Fruit fly (Drosophila melanogaster) whole organism, pupa: Measurements from ENCODE around the gene Rab14.

Experiments used
- CG10348 ChIP-seq: fragments of 200-800 bp; sonication (Bioruptor generic); IDR thresholded peaks from 2 replicates; pipeline ENCODE4 v1.3.6; 2022; ENCODE audit warnings: missing biosample characterization, missing genetic modification characterization
- CG12605 ChIP-seq: fragments of 200-800 bp; sonication (Bioruptor generic); IDR thresholded peaks from 2 replicates; pipeline ENCODE4 v1.3.6; 2022; ENCODE audit warnings: missing biosample characterization, missing genetic modification characterization
- CG15710 ChIP-seq: fragments of 200-800 bp; sonication (Bioruptor generic); optimal IDR thresholded peaks from 2 replicates; lab custom pipeline; 2018; ENCODE audit warnings: missing biosample characterization, mild to moderate bottlenecking, missing genetic modification characterization, moderate library complexity
- CG17806 ChIP-seq: fragments of 200-800 bp; sonication (Bioruptor generic); optimal IDR thresholded peaks from 2 replicates; lab custom pipeline; 2018; ENCODE audit warnings: missing biosample characterization, mild to moderate bottlenecking, missing genetic modification characterization, moderate library complexity
- CG32121 ChIP-seq: fragments of 200-800 bp; sonication (Bioruptor generic); IDR thresholded peaks from 2 replicates; pipeline ENCODE4 v1.3.6; 2022; ENCODE audit warnings: missing biosample characterization, missing genetic modification characterization
- CG34367 ChIP-seq: fragments of 200-800 bp; sonication (Bioruptor generic); optimal IDR thresholded peaks from 2 replicates; lab custom pipeline; 2018; ENCODE audit warnings: missing biosample characterization, mild to moderate bottlenecking, missing genetic modification characterization
- CG8301 ChIP-seq: fragments of 200-800 bp; sonication (Bioruptor generic); optimal IDR thresholded peaks from 2 replicates; lab custom pipeline; 2018; ENCODE audit warnings: missing biosample characterization, mild to moderate bottlenecking, missing genetic modification characterization
- EcR ChIP-seq: fragments of 200-800 bp; sonication (Bioruptor generic); optimal IDR thresholded peaks from 3 replicates; lab custom pipeline; 2019; ENCODE audit warnings: missing biosample characterization, missing genetic modification characterization, mild to moderate bottlenecking, moderate library complexity, missing genetic modification reagents
- Ets98B ChIP-seq: fragments of 200-800 bp; sonication (Bioruptor generic); IDR thresholded peaks from 2 replicates; pipeline ENCODE4 v1.3.6; 2022; ENCODE audit warnings: missing biosample characterization, missing genetic modification characterization
- rn ChIP-seq: fragments of 200-800 bp; sonication (Bioruptor generic); IDR thresholded peaks from 2 replicates; pipeline ENCODE4 v1.3.6; 2022; ENCODE audit warnings: missing biosample characterization, missing genetic modification characterization

DNA sequence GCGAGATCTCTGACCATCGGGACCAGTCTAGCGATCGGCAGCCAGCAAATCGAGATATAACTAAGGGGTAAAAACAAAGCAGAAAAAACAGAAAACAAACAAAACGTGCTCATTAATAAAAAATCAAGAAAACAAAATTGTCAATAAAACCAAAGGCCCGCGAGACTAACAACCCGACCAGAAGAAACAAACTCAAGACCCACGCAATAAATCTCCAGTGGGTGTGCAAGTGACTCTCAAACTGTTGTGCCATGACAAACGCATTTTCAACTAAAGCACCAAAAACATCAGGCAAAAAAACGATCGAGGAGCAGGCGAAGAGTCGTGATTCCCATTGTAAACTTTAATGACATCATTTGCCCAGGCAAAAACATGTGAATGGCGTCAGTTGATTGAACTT lies 37.0 kb upstream of the Rab14 start:
- TF ChIP-seq CG12605 (GFP tag; lab: Robert Waterston, UW), result no peak
- TF ChIP-seq CG32121, result no peak
- no peak for TF ChIP-seq CG17806 (tag; lab: Kevin White, UChicago)
- no peak for TF ChIP-seq CG8301 (tag; lab: Kevin White, UChicago)
- no peak for TF ChIP-seq rn (GFP tag; lab: Robert Waterston, UW)
- no peak for TF ChIP-seq CG15710 (tag; lab: Kevin White, UChicago)
- TF ChIP-seq CG34367, result no peak
- no peak for TF ChIP-seq CG10348 (GFP tag; lab: Robert Waterston, UW)
- TF ChIP-seq Ets98B (GFP tag; lab: Robert Waterston, UW), result no peak
- TF ChIP-seq EcR (GFP tag; lab: Kevin White, UChicago), result no peak
